In the genomic region with DNA sequence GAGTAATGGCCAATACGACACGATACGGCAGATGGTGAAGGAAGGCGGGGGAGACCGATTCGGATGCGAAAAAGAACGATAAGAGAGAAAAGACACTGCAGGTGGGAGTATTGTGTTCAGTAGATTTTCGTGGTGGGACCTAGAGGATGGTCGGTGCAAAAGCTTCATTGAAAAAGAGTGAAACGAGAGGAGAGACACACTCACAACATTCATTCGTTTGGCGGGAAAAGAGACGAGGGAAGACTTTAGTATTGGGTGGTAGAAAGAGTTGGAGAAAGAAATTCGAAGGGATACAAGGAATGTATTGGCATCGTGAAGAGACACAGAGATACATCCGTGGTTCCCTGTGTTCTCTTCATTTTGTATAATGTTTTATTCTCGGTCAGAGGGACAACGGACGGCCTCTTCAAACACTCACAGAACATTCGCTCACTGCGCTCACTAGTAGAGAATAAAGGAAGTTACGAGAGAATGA, we compare ENCODE assay signal across 4 worm cellular contexts.
A peak's percentile ranks its signal among the peaks of the same experiment; 100 is the strongest.
TF ChIP-seq lines count a peak whose summit lies in the region.

No protein-coding gene starts in this region.

TF ChIP-seq in whole organism, L2 larva, 48 proteins besides CTCF, POLR2A, EP300 and RAD21 (continues in another document):
- TF ChIP-seq lsy-2 (tag; optimal IDR thresholded peaks at IDR 0.05; lab: Kevin White, UChicago) (peak; percentile 70 to 91), egl-27 (tag; optimal IDR thresholded peaks at IDR 0.05; lab: Kevin White, UChicago) (no peak), mdl-1 (tag; optimal IDR thresholded peaks at IDR 0.05; lab: Kevin White, UChicago) (peak in 1 of 2 experiments; percentile 57), ztf-11 (tag; optimal IDR thresholded peaks at IDR 0.05; lab: Kevin White, UChicago) (no peak), unc-62 (GFP tag; optimal IDR thresholded peaks at IDR 0.05; lab: Kevin White, UChicago) (no peak), zag-1 (tag; optimal IDR thresholded peaks at IDR 0.05; lab: Kevin White, UChicago) (peak; percentile 51), sma-9 (GFP tag; optimal IDR thresholded peaks at IDR 0.05; lab: Kevin White, UChicago) (peak; percentile 75), sma-9 (tag; optimal IDR thresholded peaks at IDR 0.05; lab: Kevin White, UChicago) (no peak), crh-2 (tag; optimal IDR thresholded peaks at IDR 0.05; lab: Kevin White, UChicago) (peak; percentile 91), lin-39 (tag; optimal IDR thresholded peaks at IDR 0.05; lab: Kevin White, UChicago) (no peak), skn-1 (tag; optimal IDR thresholded peaks at IDR 0.05; lab: Kevin White, UChicago) (peak; percentile 1), dmd-4 (tag; optimal IDR thresholded peaks at IDR 0.05; lab: Kevin White, UChicago) (peak; percentile 25), unc-55 (GFP tag; optimal IDR thresholded peaks at IDR 0.05; lab: Kevin White, UChicago) (peak; percentile 91), nhr-129 (tag; optimal IDR thresholded peaks at IDR 0.05; lab: Kevin White, UChicago) (peak; percentile 92), nhr-237 (tag; optimal IDR thresholded peaks at IDR 0.05; lab: Kevin White, UChicago) (no peak), mbf-1 (tag; optimal IDR thresholded peaks at IDR 0.05; lab: Kevin White, UChicago) (no peak), fos-1 (tag; optimal IDR thresholded peaks at IDR 0.05; lab: Kevin White, UChicago) (peak; percentile 62), lin-13 (GFP tag; optimal IDR thresholded peaks at IDR 0.05; lab: Kevin White, UChicago) (peak; percentile 71), ztf-4 (tag; optimal IDR thresholded peaks at IDR 0.05; lab: Kevin White, UChicago) (peak; percentile 75), sma-3 (GFP tag; optimal IDR thresholded peaks at IDR 0.05; lab: Kevin White, UChicago) (peak; percentile 66), sem-4 (tag; optimal IDR thresholded peaks at IDR 0.05; lab: Kevin White, UChicago) (peak; percentile 91), ceh-82 (tag; optimal IDR thresholded peaks at IDR 0.05; lab: Kevin White, UChicago) (no peak)

TF ChIP-seq in whole organism, L4 larva, 104 proteins besides CTCF, POLR2A, EP300 and RAD21 (continues in another document):
- TF ChIP-seq lin-39 (tag; optimal IDR thresholded peaks at IDR 0.05; lab: Kevin White, UChicago) = no peak
- no peak for TF ChIP-seq skn-1 (tag; optimal IDR thresholded peaks at IDR 0.05; lab: Kevin White, UChicago)
- no peak for TF ChIP-seq nhr-42 (GFP tag; IDR thresholded peaks at IDR 0.05; lab: Robert Waterston, UW)
- TF ChIP-seq nhr-237 (tag; optimal IDR thresholded peaks at IDR 0.05; lab: Kevin White, UChicago) = no peak
- TF ChIP-seq madf-9 (GFP tag; conservative IDR thresholded peaks at IDR 0.05; lab: Robert Waterston, UW) = no peak
- TF ChIP-seq Y75B8A.6 (GFP tag; IDR thresholded peaks at IDR 0.05; lab: Robert Waterston, UW) = no peak
- TF ChIP-seq mxl-2 (GFP tag; conservative IDR thresholded peaks at IDR 0.05; lab: Robert Waterston, UW) = no peak
- TF ChIP-seq daf-8 (GFP tag; IDR thresholded peaks at IDR 0.05; lab: Robert Waterston, UW) = no peak
- TF ChIP-seq attf-4 (tag; optimal IDR thresholded peaks at IDR 0.05; lab: Kevin White, UChicago) = no peak
- peak; percentile 73 for TF ChIP-seq dpl-1 (GFP tag; optimal IDR thresholded peaks at IDR 0.05; lab: Kevin White, UChicago)
- TF ChIP-seq nhr-48 (tag; optimal IDR thresholded peaks at IDR 0.05; lab: Kevin White, UChicago) = peak; percentile 62
- TF ChIP-seq nhr-102 (tag; optimal IDR thresholded peaks at IDR 0.05; lab: Kevin White, UChicago) = peak; percentile 40
- TF ChIP-seq nhr-25 (tag; optimal IDR thresholded peaks at IDR 0.05; lab: Kevin White, UChicago; ENCODE audit: borderline replicate concordance, insufficient read depth) = peak; percentile 59
- TF ChIP-seq egl-27 (tag; optimal IDR thresholded peaks at IDR 0.05; lab: Kevin White, UChicago) = no peak
- peak; percentile 64 for TF ChIP-seq ces-1 (GFP tag; optimal IDR thresholded peaks at IDR 0.05; lab: Kevin White, UChicago)
- TF ChIP-seq ceh-20 (GFP tag; IDR thresholded peaks at IDR 0.05; lab: Robert Waterston, UW) = 0 out of 2 replicates have a peak, but pooled peaks have one; percentile 14
- no peak for TF ChIP-seq php-3 (GFP tag; IDR thresholded peaks at IDR 0.05; lab: Robert Waterston, UW)
- TF ChIP-seq nhr-77 (tag; optimal IDR thresholded peaks at IDR 0.05; lab: Kevin White, UChicago) = peak; percentile 58
- TF ChIP-seq ztf-11 (tag; optimal IDR thresholded peaks at IDR 0.05; lab: Kevin White, UChicago) = no peak
- TF ChIP-seq fkh-10 (GFP tag; optimal IDR thresholded peaks at IDR 0.05; lab: Kevin White, UChicago) = peak; percentile 33
- peak in 1 of 2 experiments; percentile 28 for TF ChIP-seq daf-16 (GFP tag; optimal IDR thresholded peaks at IDR 0.05; lab: Kevin White, UChicago)
- peak; percentile 15 for TF ChIP-seq daf-16 (tag; optimal IDR thresholded peaks at IDR 0.05; lab: Kevin White, UChicago)

TF ChIP-seq in whole organism, late embryonic, 69 proteins besides CTCF, POLR2A, EP300 and RAD21 (continues in another document):
- TF ChIP-seq syd-9 (tag; optimal IDR thresholded peaks at IDR 0.05; lab: Kevin White, UChicago) = peak; percentile 56
- TF ChIP-seq T23F11.4 (GFP tag; optimal IDR thresholded peaks at IDR 0.05; lab: Kevin White, UChicago) = no peak
- TF ChIP-seq hlh-30 (tag; optimal IDR thresholded peaks at IDR 0.05; lab: Kevin White, UChicago; ENCODE audit: insufficient read depth) = peak; percentile 10
- peak; percentile 81 for TF ChIP-seq ceh-18 (tag; optimal IDR thresholded peaks at IDR 0.05; lab: Kevin White, UChicago)
- TF ChIP-seq tbx-7 (tag; optimal IDR thresholded peaks at IDR 0.05; lab: Kevin White, UChicago) = peak; percentile 37
- TF ChIP-seq ceh-34 (tag; optimal IDR thresholded peaks at IDR 0.05; lab: Kevin White, UChicago) = peak; percentile 70
- TF ChIP-seq ttx-3 (tag; optimal IDR thresholded peaks at IDR 0.05; lab: Kevin White, UChicago) = no peak
- peak; percentile 55 for TF ChIP-seq unc-42 (tag; optimal IDR thresholded peaks at IDR 0.05; lab: Kevin White, UChicago)
- peak; percentile 14 for TF ChIP-seq elt-2 (tag; optimal IDR thresholded peaks at IDR 0.05; lab: Kevin White, UChicago)
- no peak for TF ChIP-seq ceh-6 (GFP tag; optimal IDR thresholded peaks at IDR 0.05; lab: Kevin White, UChicago)
- peak; percentile 87 for TF ChIP-seq nfya-1 (tag; optimal IDR thresholded peaks at IDR 0.05; lab: Kevin White, UChicago)
- no peak for TF ChIP-seq fax-1 (tag; optimal IDR thresholded peaks at IDR 0.05; lab: Kevin White, UChicago)
- peak; percentile 26 for TF ChIP-seq ref-2 (tag; optimal IDR thresholded peaks at IDR 0.05; lab: Kevin White, UChicago)
- peak; percentile 7 for TF ChIP-seq sdc-2 (tag; optimal IDR thresholded peaks at IDR 0.05; lab: Kevin White, UChicago)
- peak; percentile 25 for TF ChIP-seq hlh-6 (tag; optimal IDR thresholded peaks at IDR 0.05; lab: Kevin White, UChicago)
- TF ChIP-seq tbx-2 (tag; optimal IDR thresholded peaks at IDR 0.05; lab: Kevin White, UChicago) = peak; percentile 60
- TF ChIP-seq pros-1 (tag; optimal IDR thresholded peaks at IDR 0.05; lab: Kevin White, UChicago) = peak; percentile 40
- TF ChIP-seq sox-2 (GFP tag; IDR thresholded peaks at IDR 0.05; lab: Robert Waterston, UW) = no peak; the same call in 1 of the 2 replicates
- TF ChIP-seq lim-6 (tag; optimal IDR thresholded peaks at IDR 0.05; lab: Kevin White, UChicago) = no peak
- no peak for TF ChIP-seq elt-4 (tag; optimal IDR thresholded peaks at IDR 0.05; lab: Kevin White, UChicago)
- peak; percentile 85 for TF ChIP-seq ceh-31 (tag; optimal IDR thresholded peaks at IDR 0.05; lab: Kevin White, UChicago)
- TF ChIP-seq unc-55 (GFP tag; optimal IDR thresholded peaks at IDR 0.05; lab: Kevin White, UChicago) = peak; percentile 14
- TF ChIP-seq C38D4.7 (GFP tag; optimal IDR thresholded peaks at IDR 0.05; lab: Kevin White, UChicago) = no peak
- TF ChIP-seq eyg-1 (tag; optimal IDR thresholded peaks at IDR 0.05; lab: Kevin White, UChicago) = peak; percentile 55

TF ChIP-seq in whole organism, mixed stage, embryonic, 35 proteins besides CTCF, POLR2A, EP300 and RAD21:
- TF ChIP-seq nhr-76 (tag; optimal IDR thresholded peaks at IDR 0.05; lab: Kevin White, UChicago) (no peak), unc-120 (tag; optimal IDR thresholded peaks at IDR 0.05; lab: Kevin White, UChicago; ENCODE audit: poor library complexity, severe bottlenecking) (peak; percentile 64), mls-2 (tag; optimal IDR thresholded peaks at IDR 0.05; lab: Kevin White, UChicago) (peak; percentile 62), ceh-83 (GFP tag; optimal IDR thresholded peaks at IDR 0.05; lab: Kevin White, UChicago) (no peak), cnd-1 (tag; optimal IDR thresholded peaks at IDR 0.05; lab: Kevin White, UChicago) (peak; percentile 78), pha-4 (tag; optimal IDR thresholded peaks at IDR 0.05; lab: Kevin White, UChicago) (peak; percentile 33), nhr-237 (tag; optimal IDR thresholded peaks at IDR 0.05; lab: Kevin White, UChicago) (peak; percentile 28), ces-1 (GFP tag; optimal IDR thresholded peaks at IDR 0.05; lab: Kevin White, UChicago) (peak; percentile 68), drap-1 (GFP tag; optimal IDR thresholded peaks at IDR 0.05; lab: Kevin White, UChicago) (no peak), unc-62 (GFP tag; optimal IDR thresholded peaks at IDR 0.05; lab: Kevin White, UChicago) (peak; percentile 71), elt-3 (tag; optimal IDR thresholded peaks at IDR 0.05; lab: Kevin White, UChicago) (no peak), M03D4.4 (tag; optimal IDR thresholded peaks at IDR 0.05; lab: Kevin White, UChicago) (peak; percentile 31), snpc-4 (tag; optimal IDR thresholded peaks at IDR 0.05; lab: Kevin White, UChicago) (no peak), blmp-1 (tag; optimal IDR thresholded peaks at IDR 0.05; lab: Kevin White, UChicago) (no peak), tbx-8 (GFP tag; optimal IDR thresholded peaks at IDR 0.05; lab: Kevin White, UChicago) (no peak), lin-32 (GFP tag; optimal IDR thresholded peaks at IDR 0.05; lab: Kevin White, UChicago) (peak; percentile 47), mep-1 (tag; optimal IDR thresholded peaks at IDR 0.05; lab: Kevin White, UChicago) (peak; percentile 48), ceh-43 (GFP tag; optimal IDR thresholded peaks at IDR 0.05; lab: Kevin White, UChicago) (no peak), hlh-1 (tag; optimal IDR thresholded peaks at IDR 0.05; lab: Kevin White, UChicago) (peak; percentile 70), lsy-2 (tag; optimal IDR thresholded peaks at IDR 0.05; lab: Kevin White, UChicago) (peak; percentile 35), nhr-12 (tag; optimal IDR thresholded peaks at IDR 0.05; lab: Kevin White, UChicago) (no peak)
